Worm (Caenorhabditis elegans): Measurements from ENCODE around the gene R13A5.7.

DNA sequence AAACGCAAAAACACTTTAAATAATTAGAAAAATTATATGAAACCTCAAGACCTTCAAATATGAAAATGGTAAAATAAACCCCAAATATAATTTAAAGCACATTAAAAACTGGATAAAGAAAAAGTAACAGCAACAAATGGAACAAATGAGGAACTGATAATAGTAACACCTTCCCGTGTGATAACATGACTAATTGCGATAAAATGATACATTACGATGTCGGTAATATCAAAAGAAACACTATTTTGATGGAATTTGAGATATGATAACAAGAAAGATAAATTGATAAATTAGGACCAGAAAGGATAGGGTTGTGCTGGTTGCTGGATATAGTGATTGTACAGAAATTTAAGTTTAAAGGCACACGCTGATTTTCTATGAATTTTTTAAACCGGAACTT is 27.9 kb downstream of the R13A5.7 start:
- no peak for TF ChIP-seq zfh-2 (GFP tag; conservative IDR thresholded peaks at IDR 0.05)
- no peak for TF ChIP-seq sea-2 (GFP tag; IDR thresholded peaks at IDR 0.05)
- TF ChIP-seq pha-4 (tag; optimal IDR thresholded peaks at IDR 0.05), result no peak
